Fruit fly (Drosophila melanogaster) whole organism, embryonic: ENCODE results near the gene CG13700.

ENCODE experiments used
- Atf3 ChIP-seq: fragments of 200-800 bp; sonication (Bioruptor generic); optimal IDR thresholded peaks from 3 replicates; lab custom pipeline; 2016; ENCODE audit warnings: missing biosample characterization, missing genetic modification characterization
- CG1024 ChIP-seq: fragments of 200-800 bp; sonication (Bioruptor generic); IDR thresholded peaks from 2 replicates; pipeline ENCODE4 v1.3.6; 2022; ENCODE audit warnings: missing biosample characterization, missing genetic modification characterization
- CG10366 ChIP-seq: fragments of 200-800 bp; sonication (Bioruptor generic); IDR thresholded peaks from 2 replicates; pipeline ENCODE4 v1.3.6; 2022; ENCODE audit warnings: missing biosample characterization, missing genetic modification characterization
- CG11723 ChIP-seq: fragments of 200-800 bp; sonication (Bioruptor generic); optimal IDR thresholded peaks from 2 replicates; lab custom pipeline; 2017; ENCODE audit warnings: missing biosample characterization, mild to moderate bottlenecking, missing genetic modification characterization
- CG12155 ChIP-seq: fragments of 200-800 bp; sonication (Bioruptor generic); optimal IDR thresholded peaks from 3 replicates; lab custom pipeline; 2016; ENCODE audit warnings: missing biosample characterization, missing genetic modification characterization
- CG13287 ChIP-seq: fragments of 200-800 bp; sonication (Bioruptor generic); IDR thresholded peaks from 2 replicates; pipeline ENCODE4 v1.3.6; 2022; ENCODE audit warnings: missing biosample characterization, missing genetic modification characterization; ENCODE audit not compliant: partially characterized antibody
- CG13424 ChIP-seq: fragments of 200-800 bp; sonication (Bioruptor generic); optimal IDR thresholded peaks from 2 replicates; lab custom pipeline; 2019; ENCODE audit warnings: missing biosample characterization, mild to moderate bottlenecking, missing genetic modification characterization, moderate library complexity
- CG14860 ChIP-seq: fragments of 200-800 bp; sonication (Bioruptor generic); IDR thresholded peaks from 3 replicates; pipeline ENCODE4 v1.3.6; 2022; ENCODE audit warnings: missing biosample characterization, missing genetic modification characterization; ENCODE audit not compliant: partially characterized antibody
- CG1602 ChIP-seq: fragments of 200-800 bp; sonication (Bioruptor generic); optimal IDR thresholded peaks from 3 replicates; lab custom pipeline; 2016; ENCODE audit warnings: missing biosample characterization, missing genetic modification characterization
- CG17802 ChIP-seq: fragments of 200-800 bp; sonication (Bioruptor generic); optimal IDR thresholded peaks from 2 replicates; lab custom pipeline; 2018; ENCODE audit warnings: missing biosample characterization, mild to moderate bottlenecking, missing genetic modification characterization, moderate library complexity
- CG17829 ChIP-seq: fragments of 200-800 bp; optimal IDR thresholded peaks from 2 replicates; lab custom pipeline; 2019; ENCODE audit warnings: missing biosample characterization, mild to moderate bottlenecking, missing genetic modification characterization, moderate library complexity
- CG18599 ChIP-seq: fragments of 200-800 bp; sonication (Bioruptor generic); optimal IDR thresholded peaks from 3 replicates; lab custom pipeline; 2017; ENCODE audit warnings: missing biosample characterization, missing genetic modification characterization, mild to moderate bottlenecking, moderate library complexity, missing genetic modification reagents
- CG2712 ChIP-seq: fragments of 200-800 bp; optimal IDR thresholded peaks from 3 replicates; lab custom pipeline; 2019; ENCODE audit warnings: missing biosample characterization, mild to moderate bottlenecking, missing genetic modification characterization, moderate library complexity
- CG31388 ChIP-seq: fragments of 200-800 bp; sonication (Bioruptor generic); optimal IDR thresholded peaks from 2 replicates; lab custom pipeline; 2016; ENCODE audit warnings: missing biosample characterization, missing genetic modification characterization
- CG34376 ChIP-seq: fragments of 200-800 bp; sonication (Bioruptor generic); optimal IDR thresholded peaks from 2 replicates; lab custom pipeline; 2018; ENCODE audit warnings: missing biosample characterization, mild to moderate bottlenecking, missing genetic modification characterization
- CG4617 ChIP-seq: fragments of 200-800 bp; sonication (Bioruptor generic); optimal IDR thresholded peaks from 3 replicates; lab custom pipeline; 2016; ENCODE audit warnings: missing biosample characterization, missing genetic modification characterization, borderline replicate concordance
- CG6683 ChIP-seq: fragments of 200-800 bp; sonication (Bioruptor generic); optimal IDR thresholded peaks from 2 replicates; lab custom pipeline; 2017; ENCODE audit warnings: missing biosample characterization, mild to moderate bottlenecking, missing genetic modification characterization, missing genetic modification reagents
- CG6689 ChIP-seq: fragments of 200-800 bp; sonication (Bioruptor generic); IDR thresholded peaks from 2 replicates; pipeline ENCODE4 v1.3.6; 2022; ENCODE audit warnings: missing biosample characterization, missing genetic modification characterization
- CG6813 ChIP-seq: fragments of 200-800 bp; sonication (Bioruptor generic); optimal IDR thresholded peaks from 2 replicates; lab custom pipeline; 2017; ENCODE audit warnings: missing biosample characterization, missing genetic modification characterization, mild to moderate bottlenecking, moderate library complexity, missing genetic modification reagents
- CG7271 ChIP-seq: fragments of 200-800 bp; sonication (Bioruptor generic); optimal IDR thresholded peaks from 2 replicates; lab custom pipeline; 2018; ENCODE audit warnings: missing biosample characterization, mild to moderate bottlenecking, missing genetic modification characterization, moderate library complexity
- CG8359 ChIP-seq: fragments of 200-800 bp; sonication (Bioruptor generic); optimal IDR thresholded peaks from 2 replicates; lab custom pipeline; 2017; ENCODE audit warnings: missing biosample characterization, mild to moderate bottlenecking, missing genetic modification characterization, borderline replicate concordance
- CG9817 ChIP-seq: fragments of 200-800 bp; sonication (Bioruptor generic); optimal IDR thresholded peaks from 2 replicates; lab custom pipeline; 2018; ENCODE audit warnings: missing biosample characterization, mild to moderate bottlenecking, missing genetic modification characterization, moderate library complexity
- CTCF ChIP-seq: fragments of 200-800 bp; sonication (Bioruptor generic); optimal IDR thresholded peaks from 2 replicates; lab custom pipeline; 2017; ENCODE audit warnings: missing biosample characterization, mild to moderate bottlenecking, missing genetic modification characterization, moderate library complexity
- D19B ChIP-seq: fragments of 200-800 bp; sonication (Bioruptor generic); optimal IDR thresholded peaks from 2 replicates; lab custom pipeline; 2017; ENCODE audit warnings: missing biosample characterization, mild to moderate bottlenecking, missing genetic modification characterization
- Dll ChIP-seq: fragments of 200-800 bp; sonication (Bioruptor generic); IDR thresholded peaks from 4 replicates; pipeline ENCODE4 v1.3.6; 2022; ENCODE audit warnings: missing biosample characterization, missing genetic modification characterization; ENCODE audit not compliant: partially characterized antibody
- Gsc ChIP-seq: fragments of 200-800 bp; sonication (Bioruptor generic); IDR thresholded peaks from 2 replicates; pipeline ENCODE4 v1.3.6; 2022; ENCODE audit warnings: missing biosample characterization, missing genetic modification characterization
- HLH54F ChIP-seq: fragments of 200-800 bp; sonication (Bioruptor generic); optimal IDR thresholded peaks from 3 replicates; lab custom pipeline; 2016; ENCODE audit warnings: missing biosample characterization, missing genetic modification characterization
- Hmr ChIP-seq: fragments of 200-800 bp; sonication (Bioruptor generic); optimal IDR thresholded peaks from 3 replicates; lab custom pipeline; 2017; ENCODE audit warnings: mild to moderate bottlenecking, missing biosample characterization, missing genetic modification reagents, missing genetic modification characterization
- Hr78 ChIP-seq, 2 experiments: fragments of 200-800 bp in 1 of 2; fragments of >200 bp in 1 of 2; sonication (Bioruptor generic) in 1 of 2; optimal IDR thresholded peaks; 2 replicates each; lab custom pipeline; 2017 to 2019; ENCODE audit warnings: missing biosample characterization in 2 of 2, missing genetic modification characterization in 2 of 2, mild to moderate bottlenecking in 1 of 2, moderate library complexity in 1 of 2
- MESR4 ChIP-seq: fragments of 200-800 bp; sonication (Bioruptor generic); optimal IDR thresholded peaks from 2 replicates; lab custom pipeline; 2018; ENCODE audit warnings: missing biosample characterization, mild to moderate bottlenecking, missing genetic modification characterization, moderate library complexity
- Oli ChIP-seq: fragments of 200-800 bp; sonication (Bioruptor generic); optimal IDR thresholded peaks from 2 replicates; lab custom pipeline; 2018; ENCODE audit warnings: missing biosample characterization, mild to moderate bottlenecking, missing genetic modification characterization, moderate library complexity
- Poxn ChIP-seq: fragments of 200-800 bp; sonication (Bioruptor generic); IDR thresholded peaks from 2 replicates; pipeline ENCODE4 v1.3.6; 2022; ENCODE audit warnings: missing biosample characterization, missing genetic modification characterization
- Sry-β ChIP-seq: fragments of 200-800 bp; sonication (Bioruptor generic); optimal IDR thresholded peaks from 2 replicates; lab custom pipeline; 2018; ENCODE audit warnings: missing biosample characterization, mild to moderate bottlenecking, missing genetic modification characterization, moderate library complexity
- Trl ChIP-seq, 3 experiments: fragments of >200 bp in 2 of 3; fragments of 200-800 bp in 1 of 3; sonication (Bioruptor generic) in 1 of 3; optimal IDR thresholded peaks; 2 replicates in 1 of 3; 3 replicates in 2 of 3; lab custom pipeline; 2016 to 2017; ENCODE audit warnings: missing biosample characterization in 1 of 3, missing genetic modification characterization in 1 of 3
- Xrp1 ChIP-seq: fragments of 200-800 bp; sonication (Bioruptor generic); IDR thresholded peaks from 2 replicates; pipeline ENCODE4 v1.3.6; 2022; ENCODE audit warnings: missing biosample characterization, missing genetic modification characterization
- ci ChIP-seq: fragments of 200-800 bp; sonication (Bioruptor generic); IDR thresholded peaks from 3 replicates; pipeline ENCODE4 v1.3.6; 2022; ENCODE audit warnings: missing biosample characterization, missing genetic modification characterization
- crc ChIP-seq: fragments of 200-800 bp; sonication (Bioruptor generic); optimal IDR thresholded peaks from 2 replicates; lab custom pipeline; 2016; ENCODE audit warnings: missing biosample characterization, missing genetic modification characterization
- crp ChIP-seq, 2 experiments: fragments of 200-800 bp; sonication (Bioruptor generic); optimal IDR thresholded peaks; 2 replicates in 1 of 2; 3 replicates in 1 of 2; lab custom pipeline; 2017; ENCODE audit warnings: missing biosample characterization in 2 of 2, missing genetic modification characterization in 2 of 2, mild to moderate bottlenecking in 1 of 2, moderate library complexity in 1 of 2
- da ChIP-seq: fragments of 200-800 bp; sonication (Bioruptor generic); optimal IDR thresholded peaks from 2 replicates; lab custom pipeline; 2016; ENCODE audit warnings: missing biosample characterization, missing genetic modification characterization
- dm ChIP-seq: fragments of 200-800 bp; sonication (Bioruptor generic); optimal IDR thresholded peaks from 3 replicates; lab custom pipeline; 2016; ENCODE audit warnings: missing biosample characterization, missing genetic modification characterization
- grn ChIP-seq: fragments of 200-800 bp; sonication (Bioruptor generic); optimal IDR thresholded peaks from 3 replicates; lab custom pipeline; 2017; ENCODE audit warnings: missing biosample characterization, missing genetic modification characterization
- h ChIP-seq: fragments of >200 bp; optimal IDR thresholded peaks from 2 replicates; lab custom pipeline; 2017
- hth ChIP-seq: fragments of >200 bp; optimal IDR thresholded peaks from 2 replicates; lab custom pipeline; 2017; ENCODE audit warnings: inconsistent platforms
- lola ChIP-seq, 3 experiments: fragments of >200 bp in 2 of 3; fragments of 200-800 bp in 1 of 3; sonication (Bioruptor generic) in 1 of 3; optimal IDR thresholded peaks; 2 replicates each; lab custom pipeline; 2017 to 2019; ENCODE audit warnings: missing biosample characterization in 3 of 3, missing genetic modification characterization in 3 of 3, mild to moderate bottlenecking in 1 of 3, moderate library complexity in 1 of 3
- pan ChIP-seq, 4 experiments: fragments of >200 bp in 3 of 4; fragments of 200-800 bp in 1 of 4; sonication (Bioruptor generic) in 1 of 4; optimal IDR thresholded peaks in 3 of 4; IDR thresholded peaks in 1 of 4; 2 replicates each; pipeline versions ENCODE4 v1.3.6 to Lab custom; 2017 to 2022; ENCODE audit warnings: missing biosample characterization in 2 of 4, missing genetic modification characterization in 2 of 4, mixed read lengths in 1 of 4
- row ChIP-seq: fragments of 200-800 bp; sonication (Bioruptor generic); IDR thresholded peaks from 3 replicates; pipeline ENCODE4 v1.3.6; 2022; ENCODE audit warnings: missing biosample characterization, missing genetic modification characterization
- sd ChIP-seq: fragments of 200-800 bp; sonication (Bioruptor generic); optimal IDR thresholded peaks from 3 replicates; lab custom pipeline; 2018; ENCODE audit warnings: missing biosample characterization, mild to moderate bottlenecking, missing genetic modification characterization, moderate library complexity
- sim ChIP-seq: fragments of 200-800 bp; sonication (Bioruptor generic); IDR thresholded peaks from 2 replicates; pipeline ENCODE4 v1.3.6; 2022; ENCODE audit warnings: missing biosample characterization, missing genetic modification characterization
- ttk ChIP-seq: fragments of 200-800 bp; sonication (Bioruptor generic); IDR thresholded peaks from 2 replicates; pipeline ENCODE4 v2.1.2; 2022; ENCODE audit warnings: missing biosample characterization, missing genetic modification characterization
- zen ChIP-seq: fragments of 200-800 bp; sonication (Bioruptor generic); optimal IDR thresholded peaks from 3 replicates; lab custom pipeline; 2018; ENCODE audit warnings: missing biosample characterization, mild to moderate bottlenecking, missing genetic modification characterization, moderate library complexity

Gene CG13700

dm6 chr3L:18297328-18297727 lies 3.7 kb downstream of the CG13700 start (continued):
- peak; percentile 28 for TF ChIP-seq CG12155 (GFP tag; lab: Kevin White, UChicago)
- TF ChIP-seq CG14860 (GFP tag; lab: Robert Waterston, UW) = no peak
- TF ChIP-seq zen (tag; lab: Kevin White, UChicago) = peak; percentile 94
- TF ChIP-seq CG6683 (GFP tag; lab: Kevin White, UChicago) = no peak
- no peak for TF ChIP-seq HLH54F (GFP tag; lab: Kevin White, UChicago)
- TF ChIP-seq MESR4 = no peak
- no peak; the same call in 2 of the 3 replicates for TF ChIP-seq row
- TF ChIP-seq Hmr (GFP tag; lab: Kevin White, UChicago) = no peak
- TF ChIP-seq CTCF (GFP tag; lab: Kevin White, UChicago) = no peak
- TF ChIP-seq crp (GFP tag; optimal IDR thresholded peaks at IDR 0.05; lab: Kevin White, UChicago) = no peak
- no peak for TF ChIP-seq Sry-β (GFP tag; lab: Kevin White, UChicago)
- TF ChIP-seq Gsc (GFP tag; lab: Robert Waterston, UW) = no peak
- TF ChIP-seq h (lab: Kevin White, UChicago) = no peak
- TF ChIP-seq CG1024 (GFP tag; lab: Robert Waterston, UW) = no peak
- no peak for TF ChIP-seq Poxn (GFP tag; lab: Robert Waterston, UW)
- no peak for TF ChIP-seq hth (lab: Kevin White, UChicago)
- no peak for TF ChIP-seq pan (optimal IDR thresholded peaks at IDR 0.05; lab: Kevin White, UChicago)
- TF ChIP-seq pan (GFP tag; optimal IDR thresholded peaks at IDR 0.05 in 1 of 2, IDR thresholded peaks at IDR 0.05 in 1 of 2) = no peak
- no peak for TF ChIP-seq CG4617 (GFP tag; lab: Kevin White, UChicago)
- no peak for TF ChIP-seq CG18599
- TF ChIP-seq CG17829 (tag; lab: Kevin White, UChicago) = peak; percentile 66
- peak in 1 of 3 experiments; percentile 89 for TF ChIP-seq lola (GFP tag; optimal IDR thresholded peaks at IDR 0.05; lab: Kevin White, UChicago)
- TF ChIP-seq CG11723 = no peak
- no peak for TF ChIP-seq ttk (GFP tag; lab: Robert Waterston, UW)
- peak; percentile 74 for TF ChIP-seq CG2712 (tag; lab: Kevin White, UChicago)
- TF ChIP-seq CG31388 (GFP tag; lab: Kevin White, UChicago) = no peak
- peak; percentile 50 for TF ChIP-seq CG7271 (tag; lab: Kevin White, UChicago)
- TF ChIP-seq Oli (tag; lab: Kevin White, UChicago) = no peak
- no peak for TF ChIP-seq Dll (GFP tag; lab: Robert Waterston, UW)
- no peak for TF ChIP-seq Hr78 (GFP tag; optimal IDR thresholded peaks at IDR 0.05; lab: Kevin White, UChicago)
- no peak for TF ChIP-seq Trl (optimal IDR thresholded peaks at IDR 0.05; lab: Kevin White, UChicago)
- TF ChIP-seq Trl (GFP tag; optimal IDR thresholded peaks at IDR 0.05; lab: Kevin White, UChicago) = no peak
- no peak for TF ChIP-seq CG34376 (GFP tag; lab: Kevin White, UChicago)
- peak; percentile 36 for TF ChIP-seq CG13424
- TF ChIP-seq Atf3 (GFP tag; lab: Kevin White, UChicago) = no peak
- no peak for TF ChIP-seq grn
- no peak for TF ChIP-seq CG6689
- no peak for TF ChIP-seq dm (GFP tag; lab: Kevin White, UChicago)
- TF ChIP-seq CG1602 = peak; percentile 51
- no peak for TF ChIP-seq CG10366 (GFP tag; lab: Robert Waterston, UW)
- TF ChIP-seq crc (GFP tag; lab: Kevin White, UChicago) = no peak
- TF ChIP-seq sd (tag; lab: Kevin White, UChicago) = no peak
- TF ChIP-seq sim (GFP tag; lab: Robert Waterston, UW) = no peak
- no peak for TF ChIP-seq da
- TF ChIP-seq CG9817 (tag; lab: Kevin White, UChicago) = no peak
- no peak for TF ChIP-seq CG13287 (GFP tag; lab: Robert Waterston, UW)
- TF ChIP-seq CG8359 (GFP tag; lab: Kevin White, UChicago) = no peak
- TF ChIP-seq Xrp1 (GFP tag; lab: Robert Waterston, UW) = peak; percentile 68
- TF ChIP-seq ci (GFP tag; lab: Robert Waterston, UW) = no peak
- TF ChIP-seq CG17802 (tag; lab: Kevin White, UChicago) = no peak
- no peak for TF ChIP-seq D19B (GFP tag; lab: Kevin White, UChicago)
- TF ChIP-seq CG6813 = no peak
